Worm (Caenorhabditis elegans): ENCODE results near the gene ztf-27.

The ztf-27 gene

ce11 chrII:10369547-10370028 is 15.5 kb upstream of the ztf-27 start, which contains the start of gene ceh-58:
ceh-58 (minus strand) TSS chrII:10369597.
- TF ChIP-seq sptf-1 (tag; optimal IDR thresholded peaks at IDR 0.05), result no peak
- no peak for TF ChIP-seq lin-32 (GFP tag; optimal IDR thresholded peaks at IDR 0.05)
- TF ChIP-seq nhr-12 (tag; optimal IDR thresholded peaks at IDR 0.05), result no peak
- no peak for TF ChIP-seq flh-1 (GFP tag; optimal IDR thresholded peaks at IDR 0.05)
- TF ChIP-seq ceh-43 (GFP tag; optimal IDR thresholded peaks at IDR 0.05), result peak; percentile 53
- peak; percentile 98 for TF ChIP-seq ces-1 (GFP tag; optimal IDR thresholded peaks at IDR 0.05)
- no peak for TF ChIP-seq ceh-39 (tag; optimal IDR thresholded peaks at IDR 0.05)

- peak; percentile 71 for TF ChIP-seq ces-1 (GFP tag; optimal IDR thresholded peaks at IDR 0.05)
- TF ChIP-seq nhr-237 (tag; optimal IDR thresholded peaks at IDR 0.05), result no peak
- TF ChIP-seq ham-2 (GFP tag; optimal IDR thresholded peaks at IDR 0.05), result no peak
- no peak for TF ChIP-seq tbx-8 (GFP tag; optimal IDR thresholded peaks at IDR 0.05)
- peak; percentile 18 for TF ChIP-seq mab-5 (tag; optimal IDR thresholded peaks at IDR 0.05)
- peak; percentile 36 for TF ChIP-seq hlh-1 (tag; optimal IDR thresholded peaks at IDR 0.05)
- peak; percentile 14 for TF ChIP-seq unc-120 (tag; optimal IDR thresholded peaks at IDR 0.05; ENCODE audit: poor library complexity, severe bottlenecking)
- TF ChIP-seq ztf-11 (tag; optimal IDR thresholded peaks at IDR 0.05), result no peak
Measured at ce11 chrII:10370826-10371225, 14.3 kb upstream of the ztf-27 start.

- TF ChIP-seq drap-1 (GFP tag; optimal IDR thresholded peaks at IDR 0.05) (no peak), hlh-1 (tag; optimal IDR thresholded peaks at IDR 0.05) (no peak), bed-3 (GFP tag; optimal IDR thresholded peaks at IDR 0.05) (no peak), blmp-1 (tag; optimal IDR thresholded peaks at IDR 0.05) (no peak), ceh-83 (GFP tag; optimal IDR thresholded peaks at IDR 0.05) (no peak), unc-62 (GFP tag; optimal IDR thresholded peaks at IDR 0.05) (no peak), nhr-2 (tag; optimal IDR thresholded peaks at IDR 0.05) (no peak), ceh-39 (tag; optimal IDR thresholded peaks at IDR 0.05) (no peak), ham-2 (GFP tag; optimal IDR thresholded peaks at IDR 0.05) (no peak), zip-8 (tag; optimal IDR thresholded peaks at IDR 0.05) (no peak), pha-4 (tag; optimal IDR thresholded peaks at IDR 0.05) (no peak), nhr-12 (tag; optimal IDR thresholded peaks at IDR 0.05) (no peak), sptf-1 (tag; optimal IDR thresholded peaks at IDR 0.05) (no peak), unc-120 (tag; optimal IDR thresholded peaks at IDR 0.05; ENCODE audit: poor library complexity, severe bottlenecking) (no peak), mep-1 (tag; optimal IDR thresholded peaks at IDR 0.05) (no peak)
Measured at ce11 chrII:10373016-10373415, 12.1 kb upstream of the ztf-27 start.

- peak; percentile 76 for TF ChIP-seq sptf-1 (tag; optimal IDR thresholded peaks at IDR 0.05)
- TF ChIP-seq snpc-4 (tag; optimal IDR thresholded peaks at IDR 0.05), result no peak
- no peak for TF ChIP-seq nhr-12 (tag; optimal IDR thresholded peaks at IDR 0.05)
- TF ChIP-seq mls-2 (tag; optimal IDR thresholded peaks at IDR 0.05), result peak; percentile 79
- TF ChIP-seq ceh-39 (tag; optimal IDR thresholded peaks at IDR 0.05), result no peak
- TF ChIP-seq mep-1 (tag; optimal IDR thresholded peaks at IDR 0.05), result peak; percentile 13
- no peak for TF ChIP-seq M03D4.4 (tag; optimal IDR thresholded peaks at IDR 0.05)
- peak; percentile 67 for TF ChIP-seq ham-2 (GFP tag; optimal IDR thresholded peaks at IDR 0.05)
- TF ChIP-seq ztf-11 (tag; optimal IDR thresholded peaks at IDR 0.05), result peak; percentile 31
- TF ChIP-seq ceh-43 (GFP tag; optimal IDR thresholded peaks at IDR 0.05), result peak; percentile 96
- TF ChIP-seq sem-2 (GFP tag; optimal IDR thresholded peaks at IDR 0.05), result no peak
- TF ChIP-seq cnd-1 (tag; optimal IDR thresholded peaks at IDR 0.05), result peak; percentile 67
- peak; percentile 99 for TF ChIP-seq ces-1 (GFP tag; optimal IDR thresholded peaks at IDR 0.05)
Measured at ce11 chrII:10373536-10374169, 11.5 kb upstream of the ztf-27 start.

- no peak for TF ChIP-seq ceh-83 (GFP tag; optimal IDR thresholded peaks at IDR 0.05)
- TF ChIP-seq blmp-1 (tag; optimal IDR thresholded peaks at IDR 0.05), result no peak
- TF ChIP-seq elt-1 (tag; optimal IDR thresholded peaks at IDR 0.05; ENCODE audit: borderline replicate concordance, insufficient read depth), result no peak
- TF ChIP-seq lsy-2 (tag; optimal IDR thresholded peaks at IDR 0.05), result no peak
- TF ChIP-seq lin-13 (tag; optimal IDR thresholded peaks at IDR 0.05), result no peak
- no peak for TF ChIP-seq unc-39 (tag; optimal IDR thresholded peaks at IDR 0.05)
- TF ChIP-seq nhr-237 (tag; optimal IDR thresholded peaks at IDR 0.05), result no peak
- no peak for TF ChIP-seq snpc-4 (tag; optimal IDR thresholded peaks at IDR 0.05)
- no peak for TF ChIP-seq hlh-1 (tag; optimal IDR thresholded peaks at IDR 0.05)
- no peak for TF ChIP-seq ces-1 (GFP tag; optimal IDR thresholded peaks at IDR 0.05)
- no peak for TF ChIP-seq nhr-12 (tag; optimal IDR thresholded peaks at IDR 0.05)
- TF ChIP-seq mab-5 (tag; optimal IDR thresholded peaks at IDR 0.05), result no peak
- no peak for TF ChIP-seq ceh-39 (tag; optimal IDR thresholded peaks at IDR 0.05)
- TF ChIP-seq nhr-76 (tag; optimal IDR thresholded peaks at IDR 0.05), result no peak
- no peak for TF ChIP-seq ztf-11 (tag; optimal IDR thresholded peaks at IDR 0.05)
- TF ChIP-seq bed-3 (GFP tag; optimal IDR thresholded peaks at IDR 0.05), result no peak
- no peak for TF ChIP-seq elt-3 (tag; optimal IDR thresholded peaks at IDR 0.05)
- no peak for TF ChIP-seq tbx-8 (GFP tag; optimal IDR thresholded peaks at IDR 0.05)
- no peak for TF ChIP-seq drap-1 (GFP tag; optimal IDR thresholded peaks at IDR 0.05)
- TF ChIP-seq mep-1 (tag; optimal IDR thresholded peaks at IDR 0.05), result no peak
- TF ChIP-seq sptf-1 (tag; optimal IDR thresholded peaks at IDR 0.05), result peak; percentile 64
- TF ChIP-seq ceh-43 (GFP tag; optimal IDR thresholded peaks at IDR 0.05), result peak; percentile 43
- peak; percentile 55 for TF ChIP-seq mls-2 (tag; optimal IDR thresholded peaks at IDR 0.05)
- TF ChIP-seq lin-32 (GFP tag; optimal IDR thresholded peaks at IDR 0.05), result no peak
Measured at ce11 chrII:10374776-10375175, 10.4 kb upstream of the ztf-27 start.

All from whole organism, mixed stage, embryonic.